Worm (Caenorhabditis elegans): Measurements from ENCODE around the gene ncs-4.

- TF ChIP-seq snpc-4 (GFP tag; optimal IDR thresholded peaks at IDR 0.05) (no peak), snpc-4 (tag; optimal IDR thresholded peaks at IDR 0.05) (no peak), sea-2 (GFP tag; IDR thresholded peaks at IDR 0.05) (no peak), ccch-3 (GFP tag; optimal IDR thresholded peaks at IDR 0.05) (no peak), lin-54 (GFP tag; optimal IDR thresholded peaks at IDR 0.05) (no peak), ztf-6 (GFP tag; IDR thresholded peaks at IDR 0.05) (no peak), madf-3 (GFP tag; IDR thresholded peaks at IDR 0.05) (no peak), ztf-26 (tag; optimal IDR thresholded peaks at IDR 0.05) (no peak), ama-1 (optimal IDR thresholded peaks at IDR 0.05) (no peak), ama-1 (GFP tag; optimal IDR thresholded peaks at IDR 0.05) (no peak), pha-4 (tag; optimal IDR thresholded peaks at IDR 0.05) (no peak), bed-1 (GFP tag; IDR thresholded peaks at IDR 0.05) (no peak), nfya-1 (tag; optimal IDR thresholded peaks at IDR 0.05; ENCODE audit: borderline replicate concordance, insufficient read depth) (no peak), ztf-3 (GFP tag; optimal IDR thresholded peaks at IDR 0.05) (no peak), Y67H2A.10 (GFP tag; conservative IDR thresholded peaks at IDR 0.05) (no peak)
These were observed 1.6 kb upstream of the ncs-4 start, which contains the start of gene C07A4.3 for ce11 chrX:10174683-10175082.

Data from whole organism, young adult.